Worm (Caenorhabditis elegans) whole organism, L2 larva: ENCODE measurements around the gene T13C5.7.

ENCODE experiments used
- F13H6.1 ChIP-seq: sonication (generic microtip); optimal IDR thresholded peaks from 2 replicates; lab custom pipeline; 2016; ENCODE audit warnings: missing genetic modification characterization, missing compliant biosample characterization
- ceh-82 ChIP-seq: fragments of 150-350 bp; optimal IDR thresholded peaks from 2 replicates; lab custom pipeline; 2014; ENCODE audit warnings: missing biosample characterization, missing genetic modification characterization
- crh-2 ChIP-seq: sonication (generic microtip); optimal IDR thresholded peaks from 2 replicates; lab custom pipeline; 2017; ENCODE audit warnings: missing biosample characterization, missing genetic modification characterization
- lsy-2 ChIP-seq, 2 experiments: fragments of 150-350 bp in 1 of 2; sonication (generic microtip) in 1 of 2; optimal IDR thresholded peaks; 2 replicates each; lab custom pipeline; 2014 to 2017; ENCODE audit warnings: missing biosample characterization in 2 of 2, missing genetic modification characterization in 2 of 2
- mdl-1 ChIP-seq, 2 experiments: fragments of 150-350 bp in 1 of 2; sonication (generic microtip) in 1 of 2; optimal IDR thresholded peaks; 2 replicates each; lab custom pipeline; 2017; ENCODE audit warnings: missing biosample characterization in 2 of 2, missing genetic modification characterization in 2 of 2
- nhr-237 ChIP-seq: fragments of 150-350 bp; optimal IDR thresholded peaks from 2 replicates; lab custom pipeline; 2014; ENCODE audit warnings: missing biosample characterization, missing genetic modification characterization
- ztf-11 ChIP-seq: sonication (generic microtip); optimal IDR thresholded peaks from 2 replicates; lab custom pipeline; 2017; ENCODE audit warnings: missing biosample characterization, missing genetic modification characterization

- TF ChIP-seq lsy-2 (tag; optimal IDR thresholded peaks at IDR 0.05; lab: Kevin White, UChicago) (no peak), F13H6.1 (tag; lab: Kevin White, UChicago) (no peak), mdl-1 (tag; optimal IDR thresholded peaks at IDR 0.05; lab: Kevin White, UChicago) (no peak), crh-2 (tag; lab: Kevin White, UChicago) (no peak), nhr-237 (tag; lab: Kevin White, UChicago) (no peak), ztf-11 (tag; lab: Kevin White, UChicago) (no peak), ceh-82 (no peak)
Observed at ce11 chrX:6169252-6169651, 11.1 kb upstream of the T13C5.7 start, which contains the start of gene T25B2.2.
